Worm (Caenorhabditis elegans) whole organism, mixed stage, embryonic: ENCODE results near the gene F22H10.11.
A peak's percentile ranks its signal among the peaks of the same experiment; 100 is the strongest.

Experiments used
- bed-3 ChIP-seq: fragments of 200-800 bp; sonication (Bioruptor generic); optimal IDR thresholded peaks from 3 replicates; lab custom pipeline; 2018; ENCODE audit warnings: mild to moderate bottlenecking, missing genetic modification characterization, moderate library complexity, missing compliant biosample characterization
- blmp-1 ChIP-seq: fragments of 150-350 bp; optimal IDR thresholded peaks from 2 replicates; lab custom pipeline; 2014; ENCODE audit warnings: missing biosample characterization, missing genetic modification characterization
- ceh-39 ChIP-seq: fragments of 150-350 bp; optimal IDR thresholded peaks from 2 replicates; lab custom pipeline; 2014; ENCODE audit warnings: missing biosample characterization, missing genetic modification characterization
- ceh-43 ChIP-seq: fragments of 200-800 bp; sonication (Bioruptor generic); optimal IDR thresholded peaks from 2 replicates; lab custom pipeline; 2018; ENCODE audit warnings: mild to moderate bottlenecking, missing genetic modification characterization, moderate library complexity, missing compliant biosample characterization
- ceh-83 ChIP-seq: fragments of 200-800 bp; sonication (Bioruptor generic); optimal IDR thresholded peaks from 2 replicates; lab custom pipeline; 2018; ENCODE audit warnings: mild to moderate bottlenecking, missing genetic modification characterization, missing compliant biosample characterization
- ces-1 ChIP-seq: fragments of 150-350 bp; optimal IDR thresholded peaks from 2 replicates; lab custom pipeline; 2014; ENCODE audit warnings: missing biosample characterization, missing genetic modification reagents, missing genetic modification characterization
- cnd-1 ChIP-seq: fragments of 200-800 bp; sonication (Bioruptor generic); optimal IDR thresholded peaks from 2 replicates; lab custom pipeline; 2018; ENCODE audit warnings: mild to moderate bottlenecking, missing genetic modification characterization, missing compliant biosample characterization
- drap-1 ChIP-seq: fragments of 200-800 bp; sonication (Bioruptor generic); optimal IDR thresholded peaks from 3 replicates; lab custom pipeline; 2018; ENCODE audit warnings: mild to moderate bottlenecking, missing genetic modification characterization, missing compliant biosample characterization
- elt-3 ChIP-seq: fragments of 150-350 bp; optimal IDR thresholded peaks from 2 replicates; lab custom pipeline; 2014; ENCODE audit warnings: missing biosample characterization, missing genetic modification characterization
- flh-1 ChIP-seq: fragments of 200-800 bp; sonication (Bioruptor generic); optimal IDR thresholded peaks from 2 replicates; lab custom pipeline; 2018; ENCODE audit warnings: mild to moderate bottlenecking, missing genetic modification characterization, moderate library complexity, missing compliant biosample characterization
- hlh-1 ChIP-seq: fragments of 150-350 bp; optimal IDR thresholded peaks from 2 replicates; lab custom pipeline; 2014; ENCODE audit warnings: missing biosample characterization, missing genetic modification reagents, missing genetic modification characterization
- lin-13 ChIP-seq: fragments of 150-350 bp; optimal IDR thresholded peaks from 2 replicates; lab custom pipeline; 2014; ENCODE audit warnings: missing biosample characterization, missing genetic modification characterization
- lin-32 ChIP-seq: fragments of 200-800 bp; sonication (Bioruptor generic); optimal IDR thresholded peaks from 2 replicates; lab custom pipeline; 2018; ENCODE audit warnings: mild to moderate bottlenecking, missing genetic modification characterization, missing compliant biosample characterization
- lsy-2 ChIP-seq: fragments of 150-350 bp; optimal IDR thresholded peaks from 2 replicates; lab custom pipeline; 2014; ENCODE audit warnings: missing biosample characterization, missing genetic modification characterization
- mab-5 ChIP-seq: fragments of 150-350 bp; optimal IDR thresholded peaks from 2 replicates; lab custom pipeline; 2014; ENCODE audit warnings: missing biosample characterization, missing genetic modification characterization
- mep-1 ChIP-seq: fragments of 150-350 bp; optimal IDR thresholded peaks from 2 replicates; lab custom pipeline; 2017; ENCODE audit warnings: missing biosample characterization, missing genetic modification reagents, missing genetic modification characterization, inconsistent platforms
- mls-2 ChIP-seq: sonication (generic microtip); optimal IDR thresholded peaks from 2 replicates; lab custom pipeline; 2016; ENCODE audit warnings: mild to moderate bottlenecking, missing genetic modification characterization, moderate library complexity, missing compliant biosample characterization
- nhr-12 ChIP-seq: fragments of 150-350 bp; optimal IDR thresholded peaks from 2 replicates; lab custom pipeline; 2014; ENCODE audit warnings: missing biosample characterization, missing genetic modification characterization
- nhr-2 ChIP-seq: fragments of 150-350 bp; optimal IDR thresholded peaks from 2 replicates; lab custom pipeline; 2014; ENCODE audit warnings: missing biosample characterization, missing genetic modification characterization
- nhr-237 ChIP-seq: fragments of 150-350 bp; optimal IDR thresholded peaks from 2 replicates; lab custom pipeline; 2014; ENCODE audit warnings: missing biosample characterization, missing genetic modification characterization
- nhr-28 ChIP-seq: fragments of 150-350 bp; optimal IDR thresholded peaks from 2 replicates; lab custom pipeline; 2014; ENCODE audit warnings: missing biosample characterization, missing genetic modification characterization
- pha-4 ChIP-seq: fragments of 150-350 bp; optimal IDR thresholded peaks from 2 replicates; lab custom pipeline; 2018; ENCODE audit warnings: missing biosample characterization, missing genetic modification reagents, missing genetic modification characterization
- sem-2 ChIP-seq: fragments of 200-800 bp; sonication (Bioruptor generic); optimal IDR thresholded peaks from 2 replicates; lab custom pipeline; 2018; ENCODE audit warnings: mild to moderate bottlenecking, missing genetic modification characterization, missing compliant biosample characterization
- snpc-4 ChIP-seq: fragments of 150-350 bp; optimal IDR thresholded peaks from 2 replicates; lab custom pipeline; 2014; ENCODE audit warnings: missing biosample characterization, missing genetic modification characterization
- sptf-1 ChIP-seq: sonication (generic microtip); optimal IDR thresholded peaks from 2 replicates; lab custom pipeline; 2017; ENCODE audit warnings: mild to moderate bottlenecking, missing genetic modification characterization, moderate library complexity, missing compliant biosample characterization
- tbx-8 ChIP-seq: fragments of 200-800 bp; sonication (Bioruptor generic); optimal IDR thresholded peaks from 2 replicates; lab custom pipeline; 2018; ENCODE audit warnings: mild to moderate bottlenecking, missing genetic modification characterization, moderate library complexity, missing compliant biosample characterization
- unc-120 ChIP-seq: sonication (generic microtip); optimal IDR thresholded peaks from 2 replicates; lab custom pipeline; 2017; ENCODE audit warnings: missing genetic modification characterization, missing compliant biosample characterization; ENCODE audit not compliant: poor library complexity, severe bottlenecking
- unc-62 ChIP-seq: fragments of 150-350 bp; optimal IDR thresholded peaks from 2 replicates; lab custom pipeline; 2014; ENCODE audit warnings: missing biosample characterization, missing genetic modification reagents, missing genetic modification characterization
- zip-8 ChIP-seq: fragments of 150-350 bp; optimal IDR thresholded peaks from 2 replicates; lab custom pipeline; 2014; ENCODE audit warnings: missing biosample characterization, missing genetic modification characterization
- ztf-11 ChIP-seq: fragments of 150-350 bp; optimal IDR thresholded peaks from 2 replicates; lab custom pipeline; 2014; ENCODE audit warnings: missing biosample characterization, missing genetic modification characterization

F22H10.11 gene

DNA sequence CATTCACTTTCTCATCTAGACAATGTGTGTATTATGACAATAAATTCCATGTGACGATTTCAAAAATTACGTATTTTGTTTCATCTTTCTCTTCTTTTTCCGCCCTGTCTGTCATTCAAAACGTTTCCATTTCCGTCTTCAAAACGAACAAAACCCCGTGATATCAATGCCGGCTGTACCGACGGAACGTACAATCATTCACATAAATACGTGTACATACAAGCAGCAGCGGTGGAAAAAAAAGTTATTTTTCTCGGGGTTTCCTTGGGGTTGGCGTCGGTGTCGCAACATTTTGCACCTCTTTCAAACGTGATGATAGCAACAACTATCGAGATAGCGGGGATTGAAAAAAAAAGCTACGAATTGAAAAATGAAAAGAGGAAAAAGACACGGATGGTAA is 37.1 kb upstream of the F22H10.11 start:
- no peak for TF ChIP-seq nhr-2 (tag; lab: Kevin White, UChicago)
- no peak for TF ChIP-seq ceh-83
- TF ChIP-seq mep-1 (tag; lab: Kevin White, UChicago): no peak
- TF ChIP-seq sem-2: no peak
- TF ChIP-seq ceh-43 (GFP tag; lab: Kevin White, UChicago): no peak
- TF ChIP-seq blmp-1: no peak
- no peak for TF ChIP-seq bed-3 (GFP tag; lab: Kevin White, UChicago)
- TF ChIP-seq ztf-11 (tag; lab: Kevin White, UChicago): no peak
- no peak for TF ChIP-seq ces-1
- TF ChIP-seq lin-13 (tag; lab: Kevin White, UChicago): no peak
- no peak for TF ChIP-seq ceh-39 (tag; lab: Kevin White, UChicago)
- no peak for TF ChIP-seq snpc-4 (tag; lab: Kevin White, UChicago)
- TF ChIP-seq zip-8 (tag; lab: Kevin White, UChicago): no peak
- no peak for TF ChIP-seq elt-3 (tag; lab: Kevin White, UChicago)

DNA sequence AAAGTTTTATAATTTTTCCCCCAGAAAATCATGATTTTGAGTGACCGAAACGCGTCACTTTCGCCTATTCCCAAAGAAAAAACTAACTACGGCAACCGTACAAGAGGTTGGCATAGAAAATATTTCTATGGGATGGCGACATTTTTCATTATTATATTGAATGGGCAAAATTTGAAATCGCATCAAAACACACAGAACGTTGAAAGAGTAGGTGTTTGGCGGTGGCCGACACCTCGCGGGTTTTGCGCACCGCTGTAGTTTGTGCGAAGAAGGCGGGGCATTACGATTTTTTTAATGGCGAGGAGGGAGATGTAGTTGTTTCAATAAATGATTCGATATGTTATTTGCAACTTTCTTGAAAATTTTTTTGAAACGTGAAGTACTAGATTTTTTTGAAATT is 34.1 kb upstream of the F22H10.11 start:
- TF ChIP-seq flh-1 (no peak), mab-5 (tag; lab: Kevin White, UChicago) (no peak), unc-62 (GFP tag; lab: Kevin White, UChicago) (no peak), sptf-1 (tag; lab: Kevin White, UChicago) (no peak), ceh-83 (no peak), mep-1 (tag; lab: Kevin White, UChicago) (no peak), tbx-8 (GFP tag; lab: Kevin White, UChicago) (no peak), elt-3 (tag; lab: Kevin White, UChicago) (no peak), unc-120 (tag; lab: Kevin White, UChicago) (no peak), lin-32 (GFP tag; lab: Kevin White, UChicago) (no peak), nhr-2 (tag; lab: Kevin White, UChicago) (no peak), ztf-11 (tag; lab: Kevin White, UChicago) (no peak), nhr-12 (tag; lab: Kevin White, UChicago) (no peak), drap-1 (GFP tag; lab: Kevin White, UChicago) (no peak), lin-13 (tag; lab: Kevin White, UChicago) (no peak), hlh-1 (tag; lab: Kevin White, UChicago) (no peak)

DNA sequence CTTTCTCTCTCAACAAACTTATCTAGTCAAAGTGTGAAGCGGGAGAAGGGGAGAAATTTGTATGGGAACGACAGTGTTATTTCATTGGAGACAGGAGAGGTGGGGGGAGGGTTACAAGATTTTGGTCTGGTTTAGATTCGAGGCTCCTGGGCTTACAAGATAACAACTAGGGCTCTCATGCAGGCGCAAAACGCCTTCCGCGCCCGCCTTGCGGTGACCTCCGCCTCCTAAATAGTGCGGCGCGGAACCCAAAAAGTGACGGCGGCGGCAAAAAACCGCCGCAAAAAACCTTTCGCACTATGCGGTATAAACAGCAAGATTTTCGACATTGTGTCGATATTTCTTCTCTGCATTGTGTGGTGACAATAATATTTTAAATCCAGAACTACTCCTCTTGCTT is 28.1 kb upstream of the F22H10.11 start:
- no peak for TF ChIP-seq lin-32 (GFP tag; lab: Kevin White, UChicago)

DNA sequence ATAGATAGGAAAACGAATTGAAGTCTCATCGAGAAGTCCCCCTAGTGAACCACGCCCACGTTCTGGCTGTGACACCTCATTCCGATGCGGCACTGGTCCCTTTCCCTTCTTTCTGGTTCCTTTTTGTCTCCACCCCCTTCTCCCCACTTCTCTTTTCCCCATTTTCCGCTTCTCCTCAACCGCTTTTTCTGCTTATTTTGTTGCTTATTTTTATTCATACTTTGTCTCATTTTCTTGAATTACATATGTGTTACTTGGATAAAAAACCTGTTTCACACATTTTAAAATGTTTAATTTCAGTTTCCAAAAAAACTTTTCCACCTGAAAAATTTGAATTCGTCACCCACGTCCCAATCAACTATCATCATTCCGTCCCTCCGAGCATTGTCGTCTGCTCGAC is 23.5 kb upstream of the F22H10.11 start, which contains the start of gene lgc-53:
Gene lgc-53, plus strand, starts transcription at position 301 of the 400 bp plus-strand sequence.
- TF ChIP-seq mls-2 (tag; lab: Kevin White, UChicago) (no peak), nhr-237 (tag; lab: Kevin White, UChicago) (no peak), lsy-2 (tag; lab: Kevin White, UChicago) (no peak), ces-1 (no peak), ztf-11 (tag; lab: Kevin White, UChicago) (no peak), bed-3 (GFP tag; lab: Kevin White, UChicago) (no peak), drap-1 (GFP tag; lab: Kevin White, UChicago) (no peak), sptf-1 (tag; lab: Kevin White, UChicago) (no peak), lin-32 (GFP tag; lab: Kevin White, UChicago) (no peak), unc-120 (tag; lab: Kevin White, UChicago) (no peak), cnd-1 (tag; lab: Kevin White, UChicago) (no peak), nhr-12 (tag; lab: Kevin White, UChicago) (no peak), nhr-28 (no peak), ceh-43 (GFP tag; lab: Kevin White, UChicago) (no peak), unc-62 (GFP tag; lab: Kevin White, UChicago) (no peak)

DNA sequence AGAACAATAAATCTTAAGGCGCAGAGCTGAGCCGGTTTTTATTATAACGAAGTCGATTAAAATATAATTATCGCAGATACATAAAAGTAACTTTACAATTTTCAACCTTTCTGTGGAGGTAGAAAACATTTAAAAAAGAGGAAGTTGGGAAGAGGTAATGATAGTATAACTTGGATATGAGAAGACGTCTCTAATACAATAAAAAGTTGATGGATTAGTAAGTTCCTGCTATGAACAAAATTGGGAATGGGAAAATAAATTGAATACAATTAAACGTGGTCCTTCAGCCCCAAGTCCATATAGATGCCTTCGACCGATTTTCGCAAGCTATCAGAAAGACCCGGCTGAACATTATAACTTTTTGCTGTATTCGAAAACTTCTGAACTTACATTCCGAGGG is 17.8 kb upstream of the F22H10.11 start:
- no peak for TF ChIP-seq ces-1

DNA sequence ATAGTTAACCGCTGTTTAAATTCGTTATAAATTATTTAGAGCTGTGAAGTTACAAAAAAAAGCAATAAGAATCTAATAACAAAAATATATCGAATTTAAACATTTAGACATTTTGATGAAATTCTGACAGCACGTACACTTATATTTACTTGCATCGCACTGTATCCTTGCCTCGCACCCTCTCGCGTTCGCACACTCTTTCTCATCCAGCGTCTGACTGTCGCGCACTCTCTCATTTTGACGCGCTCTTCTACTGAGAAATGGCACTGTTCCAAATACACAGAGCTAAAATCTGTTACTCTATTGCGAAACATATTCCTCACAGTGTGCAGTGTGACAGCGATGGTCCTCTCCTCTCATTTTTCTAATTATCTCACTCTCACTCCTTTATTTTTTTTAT is 16.2 kb upstream of the F22H10.11 start:
- TF ChIP-seq ces-1 (peak; percentile 45), flh-1 (no peak), unc-62 (GFP tag; lab: Kevin White, UChicago) (peak; percentile 26), pha-4 (tag; lab: Kevin White, UChicago) (peak; percentile 63)
- TF ChIP-seq, all 35 proteins: peak for 3
